Worm (Caenorhabditis elegans) whole organism, L4 larva: Measurements from ENCODE around the gene srh-246.

Experiments
- T20F7.1 ChIP-seq: fragments of 200-800 bp; sonication (Bioruptor generic); optimal IDR thresholded peaks from 2 replicates; lab custom pipeline; 2018; ENCODE audit warnings: mild to moderate bottlenecking, missing genetic modification characterization, missing compliant biosample characterization
- ceh-82 ChIP-seq: sonication (generic microtip); optimal IDR thresholded peaks from 2 replicates; lab custom pipeline; 2017; ENCODE audit warnings: missing biosample characterization, missing genetic modification characterization
- lin-15B ChIP-seq: fragments of 150-350 bp; sonication (generic microtip); optimal IDR thresholded peaks from 3 replicates; lab custom pipeline; 2014; ENCODE audit warnings: missing biosample characterization, missing genetic modification characterization
- nhr-237 ChIP-seq: sonication (generic microtip); optimal IDR thresholded peaks from 2 replicates; lab custom pipeline; 2017; ENCODE audit warnings: missing biosample characterization, missing genetic modification characterization
- nhr-28 ChIP-seq: fragments of 150-350 bp; optimal IDR thresholded peaks from 2 replicates; lab custom pipeline; 2014; ENCODE audit warnings: missing biosample characterization, missing genetic modification characterization
- skn-1 ChIP-seq: fragments of 150-350 bp; optimal IDR thresholded peaks from 2 replicates; lab custom pipeline; 2014; ENCODE audit warnings: missing biosample characterization, missing genetic modification characterization
- unc-39 ChIP-seq: sonication (generic microtip); optimal IDR thresholded peaks from 2 replicates; lab custom pipeline; 2017; ENCODE audit warnings: missing biosample characterization, missing genetic modification characterization

ce11 chrV:692720-693422 is 35.3 kb upstream of the srh-246 start, which contains the start of gene srx-4:
- TF ChIP-seq skn-1 (tag; lab: Kevin White, UChicago) (no peak), T20F7.1 (GFP tag; lab: Kevin White, UChicago) (no peak), lin-15B (tag; lab: Kevin White, UChicago) (no peak), nhr-28 (no peak), nhr-237 (tag; lab: Kevin White, UChicago) (no peak), ceh-82 (no peak), unc-39 (tag; lab: Kevin White, UChicago) (no peak)
